Worm (Caenorhabditis elegans): ENCODE results near the gene nhr-13.

ce11 chrV:2238012-2238411 is 45.7 kb downstream of the nhr-13 start:
- TF ChIP-seq nfya-1 (tag; optimal IDR thresholded peaks at IDR 0.05; ENCODE audit: insufficient read depth) (no peak), elt-1 (tag; optimal IDR thresholded peaks at IDR 0.05) (no peak), pqm-1 (tag; optimal IDR thresholded peaks at IDR 0.05) (peak; percentile 8), ceh-9 (tag; optimal IDR thresholded peaks at IDR 0.05) (no peak), elt-3 (tag; optimal IDR thresholded peaks at IDR 0.05) (no peak)
